Fruit fly (Drosophila melanogaster) S2 (cell line): ENCODE measurements around the gene CG5535.

ENCODE experiments used
- CG8478 ChIP-seq: fragments of >200 bp; optimal IDR thresholded peaks from 2 replicates; lab custom pipeline; 2018
- CTCF ChIP-seq, 2 experiments: fragments of >200 bp; optimal IDR thresholded peaks; 2 replicates each; lab custom pipeline; 2018

- no peak for TF ChIP-seq CG8478 (lab: Kevin White, UChicago)
- no peak for TF ChIP-seq CTCF (optimal IDR thresholded peaks at IDR 0.05; lab: Kevin White, UChicago)
Measured at dm6 chr3L:17841085-17841606, 15.4 kb downstream of the CG5535 start, which contains the start of gene CG5577.
